Worm (Caenorhabditis elegans) whole organism, early embryonic: ENCODE measurements around the gene elf-1.

ENCODE experiments used
- B0310.2 ChIP-seq: sonication (generic microtip); optimal IDR thresholded peaks from 2 replicates; lab custom pipeline; 2016; ENCODE audit warnings: mild to moderate bottlenecking, missing genetic modification characterization, missing compliant biosample characterization
- F13C5.2 ChIP-seq: sonication (generic microtip); optimal IDR thresholded peaks from 2 replicates; lab custom pipeline; 2017; ENCODE audit warnings: mild to moderate bottlenecking, missing genetic modification characterization, inconsistent platforms, missing compliant biosample characterization
- ama-1 ChIP-seq: fragments of 150-350 bp; optimal IDR thresholded peaks from 2 replicates; lab custom pipeline; 2014
- ceh-36 ChIP-seq: sonication (generic microtip); optimal IDR thresholded peaks from 2 replicates; lab custom pipeline; 2016; ENCODE audit warnings: missing genetic modification characterization, inconsistent platforms, missing compliant biosample characterization
- ets-7 ChIP-seq: sonication (generic microtip); optimal IDR thresholded peaks from 2 replicates; lab custom pipeline; 2016; ENCODE audit warnings: missing genotype, missing genetic modification characterization, missing compliant biosample characterization
- hmbx-1 ChIP-seq: sonication (generic microtip); optimal IDR thresholded peaks from 2 replicates; lab custom pipeline; 2016; ENCODE audit warnings: mild to moderate bottlenecking, missing genetic modification characterization, missing compliant biosample characterization
- hmg-4 ChIP-seq: fragments of 200-800 bp; sonication (Bioruptor generic); optimal IDR thresholded peaks from 2 replicates; lab custom pipeline; 2018; ENCODE audit warnings: mild to moderate bottlenecking, missing genetic modification characterization, missing compliant biosample characterization
- pes-1 ChIP-seq: fragments of 200-800 bp; sonication (Bioruptor generic); IDR thresholded peaks from 2 replicates; pipeline ENCODE4 v1.3.6; 2022; ENCODE audit warnings: missing genetic modification reagents, missing genetic modification characterization, missing compliant biosample characterization
- scrt-1 ChIP-seq: fragments of 200-800 bp; sonication (Bioruptor generic); IDR thresholded peaks from 2 replicates; pipeline ENCODE4 v1.3.6; 2022; ENCODE audit warnings: missing genetic modification characterization, missing compliant biosample characterization
- tbx-37 ChIP-seq: fragments of 200-800 bp; sonication (Bioruptor generic); conservative IDR thresholded peaks from 2 replicates; pipeline ENCODE4 v1.3.6; 2022; ENCODE audit warnings: missing genetic modification reagents, missing genetic modification characterization, missing compliant biosample characterization
- tra-4 ChIP-seq: sonication (generic microtip); optimal IDR thresholded peaks from 2 replicates; lab custom pipeline; 2017; ENCODE audit warnings: missing genetic modification characterization, missing compliant biosample characterization

DNA sequence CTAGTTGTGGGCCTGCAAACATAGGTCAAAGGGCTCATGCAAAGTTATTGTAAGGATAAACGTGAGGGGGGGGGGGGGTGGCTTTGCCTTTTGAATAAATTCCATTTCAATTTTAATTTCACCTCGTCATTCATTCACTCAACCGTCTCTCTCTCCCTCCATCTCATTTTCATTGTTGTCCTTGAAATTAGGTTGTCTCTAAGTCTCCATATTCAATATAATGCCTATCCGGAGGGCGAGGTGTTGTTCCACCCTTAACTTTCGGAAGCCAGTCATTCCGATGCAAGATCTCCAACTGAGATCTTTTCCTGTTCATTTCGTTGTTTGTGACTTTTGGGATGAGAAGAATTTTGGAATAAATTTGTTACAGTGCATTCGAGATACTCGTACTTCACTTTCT lies 31.7 kb upstream of the elf-1 start:
- no peak for TF ChIP-seq ama-1 (lab: Kevin White, UChicago)
- TF ChIP-seq tbx-37 (GFP tag; lab: Robert Waterston, UW), result no peak
- TF ChIP-seq hmg-4 (GFP tag; lab: Kevin White, UChicago), result no peak
- TF ChIP-seq ets-7 (tag; lab: Kevin White, UChicago), result no peak
- no peak for TF ChIP-seq tra-4 (tag; lab: Kevin White, UChicago)
- no peak for TF ChIP-seq scrt-1
- TF ChIP-seq F13C5.2, result no peak
- TF ChIP-seq pes-1, result no peak
- no peak for TF ChIP-seq hmbx-1 (tag; lab: Kevin White, UChicago)
- TF ChIP-seq B0310.2 (tag; lab: Kevin White, UChicago), result no peak
- TF ChIP-seq ceh-36 (tag; lab: Kevin White, UChicago), result peak; percentile 20
